Worm (Caenorhabditis elegans): ENCODE measurements around the gene Y56A3A.31.

Gene Y56A3A.31

ce11 chrIII:11946062-11946749 lies 28.1 kb upstream of the Y56A3A.31 start (continued):
- peak; percentile 52 for TF ChIP-seq hlh-30 (tag; optimal IDR thresholded peaks at IDR 0.05; ENCODE audit: insufficient read depth)
- no peak for TF ChIP-seq unc-39 (tag; optimal IDR thresholded peaks at IDR 0.05)
- TF ChIP-seq lin-13 (GFP tag; optimal IDR thresholded peaks at IDR 0.05): peak; percentile 24
- TF ChIP-seq nhr-25 (tag; optimal IDR thresholded peaks at IDR 0.05; ENCODE audit: borderline replicate concordance, insufficient read depth): no peak
- peak; percentile 73 for TF ChIP-seq dmd-6 (GFP tag; IDR thresholded peaks at IDR 0.05)
- TF ChIP-seq egl-27 (tag; optimal IDR thresholded peaks at IDR 0.05): no peak
- peak; percentile 62 for TF ChIP-seq spr-3 (GFP tag; optimal IDR thresholded peaks at IDR 0.05)
- TF ChIP-seq pqm-1 (tag; optimal IDR thresholded peaks at IDR 0.05): no peak
- peak; percentile 98 for TF ChIP-seq ZK337.2 (GFP tag; IDR thresholded peaks at IDR 0.05)
- TF ChIP-seq Y48G9A.11 (GFP tag; IDR thresholded peaks at IDR 0.05): peak; percentile 81
- TF ChIP-seq nhr-10 (tag; optimal IDR thresholded peaks at IDR 0.05): no peak
- no peak for TF ChIP-seq F10B5.3 (tag; optimal IDR thresholded peaks at IDR 0.05)
- TF ChIP-seq saeg-2 (GFP tag; IDR thresholded peaks at IDR 0.05): no peak
- TF ChIP-seq hmg-1.1 (GFP tag; IDR thresholded peaks at IDR 0.05): peak; percentile 66
- TF ChIP-seq nhr-41 (GFP tag; IDR thresholded peaks at IDR 0.05): no peak
- TF ChIP-seq nhr-77 (tag; optimal IDR thresholded peaks at IDR 0.05): peak; percentile 3
- no peak for TF ChIP-seq T20F7.1 (GFP tag; optimal IDR thresholded peaks at IDR 0.05)
- no peak for TF ChIP-seq unc-62 (GFP tag; optimal IDR thresholded peaks at IDR 0.05 in 1 of 2)
- TF ChIP-seq unc-62 (tag; optimal IDR thresholded peaks at IDR 0.05): no peak
- TF ChIP-seq mdl-1 (tag; optimal IDR thresholded peaks at IDR 0.05): no peak
- TF ChIP-seq hlh-11 (tag; optimal IDR thresholded peaks at IDR 0.05): peak; percentile 51
- TF ChIP-seq F49E8.2 (tag; optimal IDR thresholded peaks at IDR 0.05; ENCODE audit: borderline replicate concordance): peak; percentile 79
- TF ChIP-seq Y75B8A.6 (GFP tag; IDR thresholded peaks at IDR 0.05): no peak
- TF ChIP-seq nhr-42 (GFP tag; IDR thresholded peaks at IDR 0.05): no peak; the same call in 1 of the 2 replicates
- TF ChIP-seq vab-7 (GFP tag; IDR thresholded peaks at IDR 0.05): 0 out of 2 replicates have a peak, but pooled peaks have one; percentile 31
- TF ChIP-seq spr-1 (tag; optimal IDR thresholded peaks at IDR 0.05): peak; percentile 13

ce11 chrIII:11946973-11947372 lies 27.3 kb upstream of the Y56A3A.31 start, which contains the start of gene Y56A3A.7:
Y56A3A.7 (minus strand) TSS chrIII:11947019.
- peak; percentile 53 for TF ChIP-seq aha-1 (tag)
- TF ChIP-seq gei-8 (GFP tag; optimal IDR thresholded peaks at IDR 0.05): no peak

- TF ChIP-seq nhr-6 (tag; optimal IDR thresholded peaks at IDR 0.05): peak; percentile 69
- no peak for TF ChIP-seq nhr-10 (tag; optimal IDR thresholded peaks at IDR 0.05)
- no peak for TF ChIP-seq Y5F2A.4 (GFP tag; optimal IDR thresholded peaks at IDR 0.05)
- no peak for TF ChIP-seq nhr-102 (tag; optimal IDR thresholded peaks at IDR 0.05)
- peak; percentile 61 for TF ChIP-seq dve-1 (tag; optimal IDR thresholded peaks at IDR 0.05; ENCODE audit: insufficient read depth)
- no peak for TF ChIP-seq daf-16 (GFP tag; optimal IDR thresholded peaks at IDR 0.05)
- peak; percentile 64 for TF ChIP-seq daf-16 (tag; optimal IDR thresholded peaks at IDR 0.05)
- peak; percentile 39; the same call in 1 of the 2 replicates for TF ChIP-seq dmd-6 (GFP tag; IDR thresholded peaks at IDR 0.05)
- TF ChIP-seq mes-2 (tag; optimal IDR thresholded peaks at IDR 0.05; ENCODE audit: poor library complexity, severe bottlenecking): peak; percentile 61
- peak in 1 of 2 experiments; percentile 22 for TF ChIP-seq lsy-2 (tag; optimal IDR thresholded peaks at IDR 0.05)
- TF ChIP-seq nhr-28 (tag; optimal IDR thresholded peaks at IDR 0.05): peak; percentile 87
- peak; percentile 5 for TF ChIP-seq lin-13 (GFP tag; optimal IDR thresholded peaks at IDR 0.05)
- TF ChIP-seq D1046.2 (GFP tag; IDR thresholded peaks at IDR 0.05): no peak
- TF ChIP-seq hlh-11 (tag; optimal IDR thresholded peaks at IDR 0.05): peak; percentile 62
- 0 out of 2 replicates have a peak, but pooled peaks have one; percentile 33 for TF ChIP-seq php-3 (GFP tag; IDR thresholded peaks at IDR 0.05)
- TF ChIP-seq F26F4.8 (GFP tag; conservative IDR thresholded peaks at IDR 0.05): no peak
- peak; percentile 54 for TF ChIP-seq mep-1 (tag; optimal IDR thresholded peaks at IDR 0.05)
- TF ChIP-seq pha-4 (GFP tag; IDR thresholded peaks at IDR 0.05): no peak
- peak; percentile 60 for TF ChIP-seq pha-4 (tag; optimal IDR thresholded peaks at IDR 0.05)
- peak; percentile 58 for TF ChIP-seq pqm-1 (tag; optimal IDR thresholded peaks at IDR 0.05)
Observed at ce11 chrIII:11947527-11947926, 26.8 kb upstream of the Y56A3A.31 start.
